Worm (Caenorhabditis elegans): Measurements from ENCODE around the gene glt-6.

Gene glt-6

ce11 chrIV:7530226-7531070 lies 27.0 kb downstream of the glt-6 start (continued):
- TF ChIP-seq zfp-2 (tag; optimal IDR thresholded peaks at IDR 0.05) (no peak), jun-1 (tag; optimal IDR thresholded peaks at IDR 0.05) (no peak), nhr-111 (GFP tag; optimal IDR thresholded peaks at IDR 0.05) (no peak), Y75B8A.6 (GFP tag; IDR thresholded peaks at IDR 0.05) (no peak), ama-1 (optimal IDR thresholded peaks at IDR 0.05) (no peak), unc-130 (GFP tag; optimal IDR thresholded peaks at IDR 0.05) (no peak), R02D3.7 (tag; optimal IDR thresholded peaks at IDR 0.05) (no peak), egl-43 (GFP tag; IDR thresholded peaks at IDR 0.05) (no peak), egl-27 (tag; optimal IDR thresholded peaks at IDR 0.05) (no peak), lir-3 (tag; optimal IDR thresholded peaks at IDR 0.05) (no peak), zag-1 (tag; optimal IDR thresholded peaks at IDR 0.05) (no peak), mdl-1 (tag; optimal IDR thresholded peaks at IDR 0.05) (peak in 1 of 2 experiments; percentile 34), unc-62 (GFP tag; optimal IDR thresholded peaks at IDR 0.05 in 1 of 2) (peak in 1 of 2 experiments; percentile 90), unc-62 (tag; optimal IDR thresholded peaks at IDR 0.05) (no peak), dve-1 (tag; optimal IDR thresholded peaks at IDR 0.05; ENCODE audit: insufficient read depth) (no peak), mes-2 (tag; optimal IDR thresholded peaks at IDR 0.05; ENCODE audit: poor library complexity, severe bottlenecking) (no peak), lim-7 (GFP tag; IDR thresholded peaks at IDR 0.05) (no peak), T20F7.1 (GFP tag; optimal IDR thresholded peaks at IDR 0.05) (no peak), gei-8 (GFP tag; optimal IDR thresholded peaks at IDR 0.05) (no peak), aly-2 (tag; optimal IDR thresholded peaks at IDR 0.05) (no peak), F10B5.3 (tag; optimal IDR thresholded peaks at IDR 0.05) (no peak)

ce11 chrIV:7532360-7532759 lies 28.9 kb downstream of the glt-6 start, which contains the start of gene R05G6.1:
R05G6.1 (plus strand) TSS chrIV:7532660.
- TF ChIP-seq Y105C5A.15 (GFP tag; IDR thresholded peaks at IDR 0.05): no peak
- no peak for TF ChIP-seq tra-1 (GFP tag; IDR thresholded peaks at IDR 0.05)
- no peak for TF ChIP-seq ceh-28 (tag; optimal IDR thresholded peaks at IDR 0.05)
- no peak for TF ChIP-seq pqm-1 (tag; optimal IDR thresholded peaks at IDR 0.05)
- TF ChIP-seq gei-8 (GFP tag; optimal IDR thresholded peaks at IDR 0.05): no peak
- TF ChIP-seq T20F7.1 (GFP tag; optimal IDR thresholded peaks at IDR 0.05): no peak
- TF ChIP-seq dmd-8 (GFP tag; IDR thresholded peaks at IDR 0.05): no peak
- no peak for TF ChIP-seq zfp-3 (GFP tag; conservative IDR thresholded peaks at IDR 0.05)
- no peak for TF ChIP-seq dmd-9 (GFP tag; IDR thresholded peaks at IDR 0.05)
- no peak for TF ChIP-seq nhr-237 (tag; optimal IDR thresholded peaks at IDR 0.05)
- TF ChIP-seq ceh-32 (tag; optimal IDR thresholded peaks at IDR 0.05; ENCODE audit: poor library complexity): no peak
- TF ChIP-seq lim-7 (GFP tag; IDR thresholded peaks at IDR 0.05): no peak
- TF ChIP-seq nhr-77 (tag; optimal IDR thresholded peaks at IDR 0.05): no peak
- no peak for TF ChIP-seq fos-1 (tag; optimal IDR thresholded peaks at IDR 0.05)
- no peak for TF ChIP-seq nhr-48 (tag; optimal IDR thresholded peaks at IDR 0.05)
- TF ChIP-seq lin-39 (tag; optimal IDR thresholded peaks at IDR 0.05): no peak
- no peak for TF ChIP-seq zfp-2 (tag; optimal IDR thresholded peaks at IDR 0.05)

ce11 chrIV:7542485-7543001 lies 39.1 kb downstream of the glt-6 start, which contains the start of gene R05G6.10:
R05G6.10 (minus strand) TSS chrIV:7542535.
- TF ChIP-seq unc-62 (GFP tag; optimal IDR thresholded peaks at IDR 0.05 in 1 of 2): peak in 1 of 2 experiments; percentile 88
- TF ChIP-seq unc-62 (tag; optimal IDR thresholded peaks at IDR 0.05): no peak
- TF ChIP-seq nhr-10 (tag; optimal IDR thresholded peaks at IDR 0.05): no peak

ce11 chrIV:7543662-7544061 lies 40.2 kb downstream of the glt-6 start:
- no peak for TF ChIP-seq arid-1 (GFP tag; conservative IDR thresholded peaks at IDR 0.05)
- TF ChIP-seq nhr-48 (tag; optimal IDR thresholded peaks at IDR 0.05): no peak
- peak; percentile 39 for TF ChIP-seq aha-1 (tag)
- no peak for TF ChIP-seq F37D6.2 (tag; optimal IDR thresholded peaks at IDR 0.05)
- peak in 1 of 2 experiments; percentile 95 for TF ChIP-seq unc-62 (GFP tag; optimal IDR thresholded peaks at IDR 0.05 in 1 of 2)
- TF ChIP-seq unc-62 (tag; optimal IDR thresholded peaks at IDR 0.05): no peak
- no peak for TF ChIP-seq nhr-42 (GFP tag; IDR thresholded peaks at IDR 0.05)
- no peak for TF ChIP-seq T26A8.4 (GFP tag; IDR thresholded peaks at IDR 0.05)
- no peak for TF ChIP-seq saeg-2 (GFP tag; IDR thresholded peaks at IDR 0.05)
- TF ChIP-seq ceh-32 (tag; optimal IDR thresholded peaks at IDR 0.05; ENCODE audit: poor library complexity): no peak
- no peak for TF ChIP-seq zag-1 (tag; optimal IDR thresholded peaks at IDR 0.05)
- no peak for TF ChIP-seq T20F7.1 (GFP tag; optimal IDR thresholded peaks at IDR 0.05)
- TF ChIP-seq ztf-11 (tag; optimal IDR thresholded peaks at IDR 0.05): no peak
- no peak for TF ChIP-seq egl-43 (GFP tag; IDR thresholded peaks at IDR 0.05)
- TF ChIP-seq ama-1 (optimal IDR thresholded peaks at IDR 0.05): no peak
- no peak for TF ChIP-seq madf-9 (GFP tag; conservative IDR thresholded peaks at IDR 0.05)

Data from whole organism, L4 larva.